Worm (Caenorhabditis elegans) whole organism, L2 larva: Measurements from ENCODE around the gene K11D9.3.

Source experiments
- ama-1 ChIP-seq: fragments of 150-350 bp; optimal IDR thresholded peaks from 2 replicates; lab custom pipeline; 2018; ENCODE audit warnings: inconsistent platforms
- crh-2 ChIP-seq: sonication (generic microtip); optimal IDR thresholded peaks from 2 replicates; lab custom pipeline; 2017; ENCODE audit warnings: missing biosample characterization, missing genetic modification characterization
- egl-27 ChIP-seq: sonication (generic microtip); optimal IDR thresholded peaks from 3 replicates; lab custom pipeline; 2017; ENCODE audit warnings: missing biosample characterization, missing genetic modification reagents, missing genetic modification characterization
- lsy-2 ChIP-seq, 2 experiments: fragments of 150-350 bp in 1 of 2; sonication (generic microtip) in 1 of 2; optimal IDR thresholded peaks; 2 replicates each; lab custom pipeline; 2014 to 2017; ENCODE audit warnings: missing biosample characterization in 2 of 2, missing genetic modification characterization in 2 of 2
- skn-1 ChIP-seq: sonication (generic microtip); optimal IDR thresholded peaks from 2 replicates; lab custom pipeline; 2017; ENCODE audit warnings: missing biosample characterization, missing genetic modification characterization
- zag-1 ChIP-seq: fragments of 150-350 bp; optimal IDR thresholded peaks from 2 replicates; lab custom pipeline; 2014; ENCODE audit warnings: missing biosample characterization, missing genetic modification characterization
- ztf-1 ChIP-seq: fragments of 200-800 bp; sonication (Bioruptor generic); conservative IDR thresholded peaks from 2 replicates; pipeline ENCODE4 v1.3.6; 2022; ENCODE audit warnings: missing genetic modification characterization, missing compliant biosample characterization

DNA sequence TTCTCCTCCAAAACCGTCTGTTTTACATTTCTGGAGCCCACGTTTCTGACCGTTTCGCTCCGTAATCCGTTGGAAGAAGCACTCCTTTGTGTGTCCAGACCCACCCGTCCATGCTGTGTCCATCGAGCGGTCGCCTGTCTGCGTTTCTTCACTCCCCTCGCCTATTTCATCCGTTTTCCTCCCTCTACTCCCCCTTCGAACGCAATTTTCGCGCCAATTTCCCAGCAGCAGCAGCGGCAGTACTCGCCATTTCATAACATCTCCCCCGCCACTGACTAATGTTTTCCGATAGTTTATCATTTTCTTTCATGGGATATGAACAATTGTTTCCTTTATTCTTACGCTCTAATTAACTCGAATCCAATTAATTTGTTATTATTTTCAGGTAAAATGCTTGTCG, 5.9 kb upstream of the K11D9.3 start:
- TF ChIP-seq ama-1 (lab: Kevin White, UChicago): no peak
- peak in 1 of 2 experiments; percentile 31 for TF ChIP-seq lsy-2 (tag; optimal IDR thresholded peaks at IDR 0.05; lab: Kevin White, UChicago)
- no peak for TF ChIP-seq zag-1 (tag; lab: Kevin White, UChicago)
- TF ChIP-seq skn-1 (tag; lab: Kevin White, UChicago): no peak
- no peak for TF ChIP-seq ztf-1 (GFP tag; lab: Robert Waterston, UW)
- TF ChIP-seq crh-2 (tag; lab: Kevin White, UChicago): no peak
- TF ChIP-seq egl-27: no peak
